Fruit fly (Drosophila melanogaster) whole organism, embryonic: Measurements from ENCODE around the gene CG14227.
A peak's percentile ranks its signal among the peaks of the same experiment; 100 is the strongest.

ENCODE experiments used
- Blimp-1 ChIP-seq: fragments of 200-800 bp; sonication (Bioruptor generic); optimal IDR thresholded peaks from 3 replicates; lab custom pipeline; 2018; ENCODE audit warnings: missing biosample characterization, missing genetic modification characterization, mild to moderate bottlenecking, moderate library complexity, missing genetic modification reagents
- CG10366 ChIP-seq: fragments of 200-800 bp; sonication (Bioruptor generic); IDR thresholded peaks from 2 replicates; pipeline ENCODE4 v1.3.6; 2022; ENCODE audit warnings: missing biosample characterization, missing genetic modification characterization
- CG10959 ChIP-seq: fragments of 200-800 bp; sonication (Bioruptor generic); IDR thresholded peaks from 2 replicates; pipeline ENCODE4 v1.3.6; 2022; ENCODE audit warnings: missing biosample characterization, missing genetic modification characterization
- CG11247 ChIP-seq: fragments of 200-800 bp; sonication (Bioruptor generic); IDR thresholded peaks from 2 replicates; pipeline ENCODE4 v1.3.6; 2022; ENCODE audit warnings: missing biosample characterization, missing genetic modification characterization
- CG11723 ChIP-seq: fragments of 200-800 bp; sonication (Bioruptor generic); optimal IDR thresholded peaks from 2 replicates; lab custom pipeline; 2017; ENCODE audit warnings: missing biosample characterization, mild to moderate bottlenecking, missing genetic modification characterization
- CG12155 ChIP-seq: fragments of 200-800 bp; sonication (Bioruptor generic); optimal IDR thresholded peaks from 3 replicates; lab custom pipeline; 2016; ENCODE audit warnings: missing biosample characterization, missing genetic modification characterization
- CG14965 ChIP-seq: fragments of 200-800 bp; sonication (Bioruptor generic); optimal IDR thresholded peaks from 2 replicates; lab custom pipeline; 2016; ENCODE audit warnings: missing biosample characterization, missing genetic modification characterization, borderline replicate concordance
- CG1602 ChIP-seq: fragments of 200-800 bp; sonication (Bioruptor generic); optimal IDR thresholded peaks from 3 replicates; lab custom pipeline; 2016; ENCODE audit warnings: missing biosample characterization, missing genetic modification characterization
- CG1603 ChIP-seq: fragments of 200-800 bp; sonication (Bioruptor generic); optimal IDR thresholded peaks from 2 replicates; lab custom pipeline; 2019; ENCODE audit warnings: missing biosample characterization, mild to moderate bottlenecking, missing genetic modification characterization, moderate library complexity
- CG18011 ChIP-seq: fragments of 200-800 bp; sonication (Bioruptor generic); optimal IDR thresholded peaks from 2 replicates; lab custom pipeline; 2017; ENCODE audit warnings: missing biosample characterization, missing genetic modification characterization, mild to moderate bottlenecking, moderate library complexity, missing genotype
- CG18476 ChIP-seq: fragments of 200-800 bp; sonication (Bioruptor generic); optimal IDR thresholded peaks from 2 replicates; lab custom pipeline; 2016; ENCODE audit warnings: missing biosample characterization, mild to moderate bottlenecking, missing genetic modification characterization
- CG3838 ChIP-seq: fragments of 200-800 bp; sonication (Bioruptor generic); optimal IDR thresholded peaks from 3 replicates; lab custom pipeline; 2016; ENCODE audit warnings: missing biosample characterization, missing genetic modification characterization
- CG43689 ChIP-seq: fragments of 200-800 bp; sonication (Bioruptor generic); IDR thresholded peaks from 2 replicates; pipeline ENCODE4 v1.3.6; 2022; ENCODE audit warnings: missing biosample characterization, missing genetic modification characterization
- CG6813 ChIP-seq: fragments of 200-800 bp; sonication (Bioruptor generic); optimal IDR thresholded peaks from 2 replicates; lab custom pipeline; 2017; ENCODE audit warnings: missing biosample characterization, missing genetic modification characterization, mild to moderate bottlenecking, moderate library complexity, missing genetic modification reagents
- CG8281 ChIP-seq: fragments of 200-800 bp; sonication (Bioruptor generic); optimal IDR thresholded peaks from 2 replicates; lab custom pipeline; 2018; ENCODE audit warnings: missing biosample characterization, mild to moderate bottlenecking, missing genetic modification characterization, moderate library complexity
- CG8388 ChIP-seq: fragments of 200-800 bp; sonication (Bioruptor generic); optimal IDR thresholded peaks from 2 replicates; lab custom pipeline; 2019; ENCODE audit warnings: missing biosample characterization, mild to moderate bottlenecking, missing genetic modification characterization, moderate library complexity
- CHES-1-like ChIP-seq: fragments of 200-800 bp; sonication (Bioruptor generic); optimal IDR thresholded peaks from 2 replicates; lab custom pipeline; 2016; ENCODE audit warnings: missing biosample characterization, missing genetic modification characterization
- Camta ChIP-seq: fragments of 200-800 bp; sonication (Bioruptor generic); optimal IDR thresholded peaks from 2 replicates; lab custom pipeline; 2016; ENCODE audit warnings: missing biosample characterization, missing genetic modification characterization
- Deaf1 ChIP-seq: fragments of 200-800 bp; optimal IDR thresholded peaks from 3 replicates; lab custom pipeline; 2019; ENCODE audit warnings: missing biosample characterization, mild to moderate bottlenecking, missing genetic modification characterization, moderate library complexity
- Fer2 ChIP-seq: fragments of 200-800 bp; sonication (Bioruptor generic); optimal IDR thresholded peaks from 2 replicates; lab custom pipeline; 2018; ENCODE audit warnings: missing biosample characterization, mild to moderate bottlenecking, missing genetic modification characterization, moderate library complexity
- Hmr ChIP-seq: fragments of 200-800 bp; sonication (Bioruptor generic); optimal IDR thresholded peaks from 3 replicates; lab custom pipeline; 2017; ENCODE audit warnings: mild to moderate bottlenecking, missing biosample characterization, missing genetic modification reagents, missing genetic modification characterization
- Hr39 ChIP-seq: fragments of >200 bp; optimal IDR thresholded peaks from 2 replicates; lab custom pipeline; 2017
- Hr51 ChIP-seq, 2 experiments: fragments of 200-800 bp; sonication (Bioruptor generic); optimal IDR thresholded peaks; 2 replicates in 1 of 2; 3 replicates in 1 of 2; lab custom pipeline; 2016 to 2018; ENCODE audit warnings: missing biosample characterization in 2 of 2, missing genetic modification characterization in 2 of 2, mild to moderate bottlenecking in 1 of 2, moderate library complexity in 1 of 2
- Hr78 ChIP-seq, 2 experiments: fragments of 200-800 bp in 1 of 2; fragments of >200 bp in 1 of 2; sonication (Bioruptor generic) in 1 of 2; optimal IDR thresholded peaks; 2 replicates each; lab custom pipeline; 2017 to 2019; ENCODE audit warnings: missing biosample characterization in 2 of 2, missing genetic modification characterization in 2 of 2, mild to moderate bottlenecking in 1 of 2, moderate library complexity in 1 of 2
- Hsf ChIP-seq: fragments of 200-800 bp; sonication (Bioruptor generic); optimal IDR thresholded peaks from 3 replicates; lab custom pipeline; 2016; ENCODE audit warnings: missing biosample characterization, missing genetic modification characterization
- Nf-YB ChIP-seq: fragments of 200-800 bp; sonication (Bioruptor generic); optimal IDR thresholded peaks from 3 replicates; lab custom pipeline; 2019; ENCODE audit warnings: missing biosample characterization, mild to moderate bottlenecking, missing genetic modification characterization, moderate library complexity
- Optix ChIP-seq: fragments of 200-800 bp; sonication (Bioruptor generic); IDR thresholded peaks from 3 replicates; pipeline ENCODE4 v1.3.6; 2022; ENCODE audit warnings: missing biosample characterization, missing genetic modification characterization
- Pdp1 ChIP-seq, 2 experiments: fragments of 200-800 bp; sonication (Bioruptor generic); optimal IDR thresholded peaks; 3 replicates each; lab custom pipeline; 2016; ENCODE audit warnings: missing biosample characterization in 2 of 2, missing genetic modification characterization in 2 of 2, mild to moderate bottlenecking in 1 of 2, moderate library complexity in 1 of 2
- Sry-δ ChIP-seq: fragments of 200-800 bp; sonication (Bioruptor generic); optimal IDR thresholded peaks from 2 replicates; lab custom pipeline; 2016; ENCODE audit warnings: missing biosample characterization, missing genetic modification characterization
- Trl ChIP-seq, 3 experiments: fragments of >200 bp in 2 of 3; fragments of 200-800 bp in 1 of 3; sonication (Bioruptor generic) in 1 of 3; optimal IDR thresholded peaks; 2 replicates in 1 of 3; 3 replicates in 2 of 3; lab custom pipeline; 2016 to 2017; ENCODE audit warnings: missing biosample characterization in 1 of 3, missing genetic modification characterization in 1 of 3
- amos ChIP-seq: fragments of 200-800 bp; sonication (Bioruptor generic); IDR thresholded peaks from 2 replicates; pipeline ENCODE4 v1.3.6; 2022; ENCODE audit warnings: missing biosample characterization, missing genetic modification characterization; ENCODE audit not compliant: partially characterized antibody
- ash1 ChIP-seq: fragments of 200-800 bp; sonication (Bioruptor generic); optimal IDR thresholded peaks from 2 replicates; lab custom pipeline; 2018; ENCODE audit warnings: missing biosample characterization, mild to moderate bottlenecking, missing genetic modification characterization
- ato ChIP-seq: fragments of 200-800 bp; sonication (Bioruptor generic); IDR thresholded peaks from 2 replicates; pipeline ENCODE4 v1.3.6; 2022; ENCODE audit warnings: missing biosample characterization, missing genetic modification characterization; ENCODE audit not compliant: partially characterized antibody
- btn ChIP-seq: fragments of 200-800 bp; sonication (Bioruptor generic); optimal IDR thresholded peaks from 2 replicates; lab custom pipeline; 2016; ENCODE audit warnings: missing biosample characterization, missing genetic modification characterization
- dan ChIP-seq: fragments of 200-800 bp; sonication (Bioruptor generic); IDR thresholded peaks from 2 replicates; pipeline ENCODE4 v1.3.6; 2022; ENCODE audit warnings: missing biosample characterization, missing genetic modification characterization
- ewg ChIP-seq: fragments of 200-800 bp; sonication (Bioruptor generic); optimal IDR thresholded peaks from 3 replicates; lab custom pipeline; 2017; ENCODE audit warnings: mild to moderate bottlenecking, missing biosample characterization, missing genetic modification reagents, missing genetic modification characterization
- hb ChIP-seq: fragments of 200-800 bp; sonication (Bioruptor generic); IDR thresholded peaks from 3 replicates; pipeline ENCODE4 v1.3.6; 2022; ENCODE audit warnings: missing biosample characterization, missing genetic modification characterization; ENCODE audit not compliant: partially characterized antibody
- kah ChIP-seq: fragments of 200-800 bp; sonication (Bioruptor generic); optimal IDR thresholded peaks from 2 replicates; lab custom pipeline; 2018; ENCODE audit warnings: missing biosample characterization, mild to moderate bottlenecking, missing genetic modification characterization
- lov ChIP-seq, 2 experiments: fragments of 200-800 bp in 1 of 2; fragments of >200 bp in 1 of 2; sonication (Bioruptor generic) in 1 of 2; IDR thresholded peaks in 1 of 2; optimal IDR thresholded peaks in 1 of 2; 2 replicates in 1 of 2; 3 replicates in 1 of 2; pipeline versions ENCODE4 v1.3.6 to Lab custom; 2017 to 2022; ENCODE audit warnings: missing biosample characterization in 1 of 2, missing genetic modification characterization in 1 of 2
- pho ChIP-seq: fragments of 200-800 bp; sonication (Bioruptor generic); optimal IDR thresholded peaks from 2 replicates; lab custom pipeline; 2016; ENCODE audit warnings: missing biosample characterization, missing genetic modification characterization
- sens ChIP-seq: fragments of 200-800 bp; sonication (Bioruptor generic); peaks from one replicate; lab custom pipeline; 2016; ENCODE audit warnings: missing biosample characterization, missing genetic modification characterization
- sisA ChIP-seq: fragments of 200-800 bp; sonication (Bioruptor generic); IDR thresholded peaks from 2 replicates; pipeline ENCODE4 v1.3.6; 2022; ENCODE audit warnings: missing biosample characterization, missing genetic modification characterization
- sr ChIP-seq: fragments of 200-800 bp; sonication (Bioruptor generic); IDR thresholded peaks from 3 replicates; pipeline ENCODE4 v1.3.6; 2022; ENCODE audit warnings: missing biosample characterization, missing genetic modification characterization
- tap ChIP-seq: fragments of 200-800 bp; optimal IDR thresholded peaks from 3 replicates; lab custom pipeline; 2019; ENCODE audit warnings: missing biosample characterization, mild to moderate bottlenecking, missing genetic modification characterization, moderate library complexity
- vvl ChIP-seq: fragments of 200-800 bp; sonication (Bioruptor generic); IDR thresholded peaks from 2 replicates; pipeline ENCODE4 v1.3.6; 2022; ENCODE audit warnings: missing biosample characterization, missing genetic modification characterization
- wek ChIP-seq: fragments of 200-800 bp; sonication (Bioruptor generic); optimal IDR thresholded peaks from 3 replicates; lab custom pipeline; 2018; ENCODE audit warnings: missing biosample characterization, mild to moderate bottlenecking, missing genetic modification characterization, moderate library complexity
- z ChIP-seq: fragments of 200-800 bp; sonication (Bioruptor generic); IDR thresholded peaks from 3 replicates; pipeline ENCODE4 v1.3.6; 2022; ENCODE audit warnings: missing biosample characterization, missing genetic modification characterization
- zen2 ChIP-seq: fragments of 200-800 bp; sonication (Bioruptor generic); IDR thresholded peaks from 3 replicates; pipeline ENCODE4 v1.3.6; 2022; ENCODE audit warnings: missing biosample characterization, missing genetic modification characterization; ENCODE audit not compliant: partially characterized antibody

CG14227 gene

DNA sequence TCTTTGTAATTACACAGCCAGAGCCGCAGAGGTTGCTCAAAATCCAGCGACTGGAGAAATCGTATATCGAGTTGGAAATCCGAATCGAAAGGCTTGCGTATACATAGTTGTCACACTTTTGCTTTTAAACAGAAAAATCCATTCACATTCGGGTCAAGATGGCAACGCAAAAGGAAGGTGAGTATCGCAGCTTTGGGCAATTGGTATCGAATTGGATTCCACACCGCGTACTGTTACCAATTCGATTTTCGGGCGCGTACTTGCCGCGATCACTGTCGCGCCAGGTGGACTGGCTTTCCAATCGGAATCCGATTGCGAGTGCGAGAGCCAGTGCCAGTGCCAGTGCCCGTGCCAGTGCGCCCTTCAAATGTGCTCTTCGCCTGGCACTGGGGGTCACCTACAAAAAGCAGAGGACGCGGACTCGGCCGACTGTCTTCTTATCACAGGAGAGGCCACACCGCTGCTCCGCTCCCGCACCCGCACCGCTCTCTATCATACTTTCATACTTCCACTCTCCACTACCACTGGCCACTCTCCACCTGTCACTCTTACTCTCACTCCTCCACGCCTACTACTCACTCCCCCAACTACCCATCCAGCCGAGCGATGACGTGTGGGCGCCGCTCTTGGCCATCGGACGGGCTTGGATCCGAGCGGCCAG, 21.2 kb downstream of the CG14227 start (continued):
- TF ChIP-seq Trl (optimal IDR thresholded peaks at IDR 0.05; lab: Kevin White, UChicago) (peak; percentile 46 to 50), Trl (GFP tag; optimal IDR thresholded peaks at IDR 0.05; lab: Kevin White, UChicago) (no peak), CG18476 (GFP tag; lab: Kevin White, UChicago) (no peak), sens (peak; percentile 37), CG8388 (GFP tag; lab: Kevin White, UChicago) (peak; percentile 80), Hmr (GFP tag; lab: Kevin White, UChicago) (no peak), kah (no peak), sisA (GFP tag; lab: Robert Waterston, UW) (no peak), Hr51 (GFP tag; optimal IDR thresholded peaks at IDR 0.05; lab: Kevin White, UChicago) (no peak), CG11723 (no peak), Deaf1 (peak; percentile 36), Hr78 (GFP tag; optimal IDR thresholded peaks at IDR 0.05; lab: Kevin White, UChicago) (peak in 1 of 2 experiments; percentile 67), CG11247 (GFP tag; lab: Robert Waterston, UW) (no peak), z (GFP tag; lab: Robert Waterston, UW) (0 out of 3 replicates have a peak, but pooled peaks have one; percentile 50), CG1603 (tag; lab: Kevin White, UChicago) (peak; percentile 81), vvl (no peak), Blimp-1 (peak; percentile 68)

DNA sequence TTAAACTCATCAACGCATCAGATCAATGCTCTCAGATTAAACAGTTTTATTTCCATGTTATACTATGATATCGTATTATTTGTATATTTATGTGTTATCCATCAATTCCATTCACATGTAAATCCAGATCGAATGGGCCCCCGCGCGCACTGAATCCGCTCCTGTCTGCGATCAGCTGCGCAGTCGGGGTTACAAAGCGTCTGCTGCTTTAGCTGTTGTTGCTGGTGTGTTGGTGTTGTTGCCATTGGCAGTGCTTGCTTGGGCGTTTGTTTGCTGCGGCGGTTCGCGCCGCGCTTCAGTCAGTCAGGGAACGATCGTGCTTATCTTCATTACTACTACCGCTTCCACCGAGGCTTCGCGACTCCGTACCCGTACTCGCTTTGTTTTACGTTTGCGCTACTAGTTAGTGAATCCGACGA, 21.7 kb downstream of the CG14227 start, which contains the start of gene Zw:
Gene Zw (plus strand): TSS at position 262 of the 419 bp plus-strand sequence.
- TF ChIP-seq amos (GFP tag; lab: Robert Waterston, UW), result peak; percentile 67
- TF ChIP-seq CG10959 (GFP tag; lab: Robert Waterston, UW), result 0 out of 2 replicates have a peak, but pooled peaks have one; percentile 36
- no peak for TF ChIP-seq ash1 (GFP tag; lab: Kevin White, UChicago)
- no peak for TF ChIP-seq pho
- no peak for TF ChIP-seq CG18011
- no peak for TF ChIP-seq lov (optimal IDR thresholded peaks at IDR 0.05; lab: Kevin White, UChicago)
- TF ChIP-seq lov (GFP tag; IDR thresholded peaks at IDR 0.05; lab: Robert Waterston, UW), result no peak
- no peak for TF ChIP-seq CG43689 (GFP tag; lab: Robert Waterston, UW)
- peak; percentile 23 for TF ChIP-seq Hsf (GFP tag; lab: Kevin White, UChicago)
- no peak for TF ChIP-seq wek (GFP tag; lab: Kevin White, UChicago)
- no peak for TF ChIP-seq CHES-1-like (GFP tag; lab: Kevin White, UChicago)
- no peak for TF ChIP-seq CG6813
- no peak for TF ChIP-seq CG3838 (GFP tag; lab: Kevin White, UChicago)
- TF ChIP-seq CG1602, result peak; percentile 25
- TF ChIP-seq ato (GFP tag; lab: Robert Waterston, UW), result no peak
- no peak for TF ChIP-seq Sry-δ (GFP tag; lab: Kevin White, UChicago)
- TF ChIP-seq zen2 (GFP tag; lab: Robert Waterston, UW), result no peak
- TF ChIP-seq tap (tag; lab: Kevin White, UChicago), result no peak
- TF ChIP-seq hb (GFP tag; lab: Robert Waterston, UW), result no peak
- TF ChIP-seq btn, result no peak
- TF ChIP-seq Pdp1 (GFP tag; optimal IDR thresholded peaks at IDR 0.05; lab: Kevin White, UChicago), result peak; percentile 38 to 43
- TF ChIP-seq sr (GFP tag; lab: Robert Waterston, UW), result no peak; the same call in 2 of the 3 replicates
- peak; percentile 19 for TF ChIP-seq CG12155 (GFP tag; lab: Kevin White, UChicago)
- TF ChIP-seq Nf-YB (GFP tag; lab: Kevin White, UChicago), result no peak
- TF ChIP-seq dan, result 0 out of 2 replicates have a peak, but pooled peaks have one; percentile 8
- TF ChIP-seq CG8281 (tag; lab: Kevin White, UChicago), result no peak
- peak; percentile 52 for TF ChIP-seq CG10366 (GFP tag; lab: Robert Waterston, UW)
- TF ChIP-seq Camta (GFP tag; lab: Kevin White, UChicago), result no peak
- peak; percentile 0 for TF ChIP-seq Fer2 (tag; lab: Kevin White, UChicago)
- TF ChIP-seq Optix (GFP tag; lab: Robert Waterston, UW), result 0 out of 3 replicates have a peak, but pooled peaks have one; percentile 60
- no peak for TF ChIP-seq CG14965 (GFP tag; lab: Kevin White, UChicago)
- no peak for TF ChIP-seq ewg (GFP tag; lab: Kevin White, UChicago)
- TF ChIP-seq Hr39 (lab: Kevin White, UChicago), result no peak
